Worm (Caenorhabditis elegans): Measurements from ENCODE around the gene mab-3.

The mab-3 gene

DNA sequence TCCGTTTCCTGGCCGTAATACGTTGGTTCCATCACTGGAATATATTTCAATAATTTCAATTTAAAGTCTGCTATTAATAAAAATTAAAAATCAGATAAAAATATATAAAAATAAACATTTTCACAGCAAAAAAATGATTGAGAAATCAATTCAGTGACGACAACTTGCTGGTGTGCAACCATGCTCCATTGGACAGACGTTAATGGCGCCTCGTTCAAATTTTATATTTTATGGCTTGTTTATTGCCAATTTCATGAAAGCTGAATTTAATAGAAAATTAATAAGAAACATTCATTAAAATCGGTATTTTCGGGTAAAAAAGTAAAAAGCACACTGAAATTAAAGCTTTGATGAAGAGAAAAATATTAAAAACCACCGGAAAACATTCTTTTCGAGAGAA lies 25.7 kb upstream of the mab-3 start, which contains the start of gene Y53C12A.3:
Gene Y53C12A.3, minus strand, starts transcription at position 34 of the 400 bp plus-strand sequence.
- TF ChIP-seq elt-2 (tag; optimal IDR thresholded peaks at IDR 0.05) (no peak), ceh-82 (tag; optimal IDR thresholded peaks at IDR 0.05) (no peak), snpc-4 (tag; optimal IDR thresholded peaks at IDR 0.05) (no peak), lsy-12 (tag; optimal IDR thresholded peaks at IDR 0.05) (no peak), nfya-1 (tag; optimal IDR thresholded peaks at IDR 0.05; ENCODE audit: insufficient read depth) (peak; percentile 52), egl-5 (tag; optimal IDR thresholded peaks at IDR 0.05) (peak; percentile 4), fos-1 (tag; optimal IDR thresholded peaks at IDR 0.05) (no peak), lin-15B (tag; optimal IDR thresholded peaks at IDR 0.05) (peak; percentile 51), aly-2 (tag; optimal IDR thresholded peaks at IDR 0.05) (no peak), lin-39 (tag; optimal IDR thresholded peaks at IDR 0.05) (peak; percentile 16), nhr-237 (tag; optimal IDR thresholded peaks at IDR 0.05) (no peak), fkh-10 (GFP tag; optimal IDR thresholded peaks at IDR 0.05) (no peak), pha-4 (tag; optimal IDR thresholded peaks at IDR 0.05) (peak; percentile 78), nhr-23 (tag; optimal IDR thresholded peaks at IDR 0.05) (peak; percentile 8), hmg-11 (tag; optimal IDR thresholded peaks at IDR 0.05) (peak; percentile 54), R02D3.7 (tag; optimal IDR thresholded peaks at IDR 0.05) (no peak)

DNA sequence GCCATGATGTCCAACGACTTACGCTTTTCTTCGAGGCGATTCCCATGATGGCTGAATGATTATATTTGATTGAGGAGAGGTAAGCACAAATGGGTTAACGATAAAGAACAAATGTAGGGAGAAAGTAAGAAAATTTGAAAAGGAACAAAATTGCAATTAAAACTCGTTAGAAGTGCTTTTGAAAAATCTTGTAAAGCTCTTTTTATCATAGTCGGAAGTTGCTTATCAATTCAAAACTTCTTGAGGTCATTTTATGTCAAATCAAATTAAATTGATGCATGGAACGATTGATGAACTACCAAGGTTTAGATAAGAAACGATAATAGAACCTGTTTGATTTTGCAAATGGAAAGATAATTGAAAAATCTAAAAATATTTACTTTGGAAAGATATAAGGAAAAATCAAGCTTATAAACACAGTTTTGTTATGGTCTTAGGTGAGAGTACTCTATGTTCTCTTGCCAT lies 23.1 kb upstream of the mab-3 start, which contains the start of gene glt-5:
Gene glt-5, minus strand, starts transcription at position 51 of the 465 bp plus-strand sequence.
- TF ChIP-seq jun-1 (tag; optimal IDR thresholded peaks at IDR 0.05) (no peak), unc-62 (GFP tag; optimal IDR thresholded peaks at IDR 0.05) (no peak), nhr-77 (tag; optimal IDR thresholded peaks at IDR 0.05) (no peak), ZK546.5 (tag; optimal IDR thresholded peaks at IDR 0.05) (no peak), fkh-2 (tag; optimal IDR thresholded peaks at IDR 0.05) (no peak), fos-1 (tag; optimal IDR thresholded peaks at IDR 0.05) (no peak), ceh-16 (tag; optimal IDR thresholded peaks at IDR 0.05) (no peak), nhr-28 (tag; optimal IDR thresholded peaks at IDR 0.05) (no peak), aly-2 (tag; optimal IDR thresholded peaks at IDR 0.05) (no peak), elt-2 (tag; optimal IDR thresholded peaks at IDR 0.05) (no peak), hmg-11 (tag; optimal IDR thresholded peaks at IDR 0.05) (no peak), ceh-9 (tag; optimal IDR thresholded peaks at IDR 0.05) (no peak)

DNA sequence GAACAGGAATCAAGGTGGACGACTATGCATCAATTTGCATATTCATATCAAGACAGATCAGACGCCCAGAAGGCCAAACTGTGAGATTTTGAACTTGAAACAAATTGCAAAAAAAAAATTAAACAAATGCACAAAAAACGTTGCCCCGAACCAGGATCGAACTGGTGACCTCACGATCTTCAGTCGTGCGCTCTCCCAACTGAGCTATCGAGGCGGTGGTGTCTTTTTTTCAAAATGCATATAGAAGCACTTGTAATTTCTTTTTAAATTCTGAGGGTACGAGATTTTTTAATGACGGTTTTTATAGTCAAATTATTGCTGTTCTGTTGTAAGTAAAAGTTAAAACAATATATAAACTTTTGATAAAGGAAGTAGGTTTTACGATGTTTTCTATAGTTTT lies 18.9 kb upstream of the mab-3 start:
- TF ChIP-seq unc-62 (GFP tag; optimal IDR thresholded peaks at IDR 0.05) (no peak), nhr-43 (tag; optimal IDR thresholded peaks at IDR 0.05; ENCODE audit: poor library complexity, severe bottlenecking) (no peak), skn-1 (tag; optimal IDR thresholded peaks at IDR 0.05) (no peak), nhr-76 (tag; optimal IDR thresholded peaks at IDR 0.05) (no peak), nhr-12 (tag; optimal IDR thresholded peaks at IDR 0.05) (no peak), pqm-1 (tag; optimal IDR thresholded peaks at IDR 0.05) (peak; percentile 5), egl-27 (tag; optimal IDR thresholded peaks at IDR 0.05) (no peak)

DNA sequence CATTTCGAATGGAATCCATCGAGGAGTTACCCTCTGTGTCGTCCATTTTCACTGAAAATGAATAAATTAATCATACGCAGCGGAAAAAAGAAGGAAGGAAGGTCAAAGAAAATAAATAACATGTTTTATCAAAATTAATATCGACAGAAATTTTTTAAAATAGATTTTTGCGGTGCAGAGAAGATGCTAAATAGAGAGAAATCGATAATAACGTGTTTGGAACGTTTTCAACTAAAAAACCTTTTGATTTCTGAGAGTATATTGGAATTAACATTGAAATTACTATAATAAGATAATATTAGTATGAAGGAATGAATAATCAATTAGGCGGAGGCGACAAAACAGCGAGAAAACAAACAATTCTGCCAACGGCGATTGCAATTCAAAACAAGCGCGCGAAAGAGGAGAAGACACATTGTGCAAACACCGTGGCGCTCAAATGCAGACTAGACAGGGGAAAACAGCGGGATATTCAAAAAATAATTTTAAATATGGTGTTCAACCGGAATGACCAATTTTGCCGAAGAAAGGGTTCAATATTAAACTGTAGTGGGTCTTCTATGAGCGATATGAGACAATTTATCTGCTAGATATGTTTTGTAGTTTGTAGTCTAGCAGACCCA lies 15.4 kb upstream of the mab-3 start, which contains the start of gene wee-1.3:
Gene wee-1.3, minus strand, starts transcription at position 51 of the 623 bp plus-strand sequence.
- TF ChIP-seq fkh-2 (tag; optimal IDR thresholded peaks at IDR 0.05) (no peak), nhr-77 (tag; optimal IDR thresholded peaks at IDR 0.05) (no peak), pha-4 (tag; optimal IDR thresholded peaks at IDR 0.05) (peak; percentile 91), snpc-4 (tag; optimal IDR thresholded peaks at IDR 0.05) (peak; percentile 26), jun-1 (tag; optimal IDR thresholded peaks at IDR 0.05) (peak; percentile 46), lin-15B (tag; optimal IDR thresholded peaks at IDR 0.05) (peak; percentile 72), nhr-23 (tag; optimal IDR thresholded peaks at IDR 0.05) (peak; percentile 87), ceh-82 (tag; optimal IDR thresholded peaks at IDR 0.05) (peak; percentile 3), skn-1 (tag; optimal IDR thresholded peaks at IDR 0.05) (peak; percentile 40), nhr-76 (tag; optimal IDR thresholded peaks at IDR 0.05) (no peak), lsy-12 (tag; optimal IDR thresholded peaks at IDR 0.05) (no peak), nfya-1 (tag; optimal IDR thresholded peaks at IDR 0.05; ENCODE audit: insufficient read depth) (peak; percentile 86), nhr-11 (tag; optimal IDR thresholded peaks at IDR 0.05) (peak; percentile 76), egl-5 (tag; optimal IDR thresholded peaks at IDR 0.05) (peak; percentile 83), nhr-67 (tag; optimal IDR thresholded peaks at IDR 0.05) (no peak), egl-27 (tag; optimal IDR thresholded peaks at IDR 0.05) (no peak), sea-2 (GFP tag; optimal IDR thresholded peaks at IDR 0.05) (no peak), ama-1 (optimal IDR thresholded peaks at IDR 0.05) (peak; percentile 13), tbx-2 (tag; optimal IDR thresholded peaks at IDR 0.05) (no peak), R02D3.7 (tag; optimal IDR thresholded peaks at IDR 0.05) (peak; percentile 65), ceh-16 (tag; optimal IDR thresholded peaks at IDR 0.05) (no peak), mdl-1 (tag; optimal IDR thresholded peaks at IDR 0.05) (no peak), nhr-25 (tag; optimal IDR thresholded peaks at IDR 0.05) (peak; percentile 72), elt-1 (tag; optimal IDR thresholded peaks at IDR 0.05) (peak; percentile 29), ZK546.5 (tag; optimal IDR thresholded peaks at IDR 0.05) (no peak), ceh-28 (tag; optimal IDR thresholded peaks at IDR 0.05) (peak; percentile 42), elt-2 (tag; optimal IDR thresholded peaks at IDR 0.05) (peak; percentile 52), pqm-1 (tag; optimal IDR thresholded peaks at IDR 0.05) (peak; percentile 57), nhr-237 (tag; optimal IDR thresholded peaks at IDR 0.05) (no peak), lin-39 (tag; optimal IDR thresholded peaks at IDR 0.05) (peak; percentile 52), mml-1 (tag; optimal IDR thresholded peaks at IDR 0.05) (no peak), ztf-11 (tag; optimal IDR thresholded peaks at IDR 0.05) (no peak), hmg-11 (tag; optimal IDR thresholded peaks at IDR 0.05) (peak; percentile 43)
